Fruit fly (Drosophila melanogaster) whole organism, embryonic: ENCODE results near the gene ninaE.

ENCODE experiments used
- Aef1 ChIP-seq: fragments of 200-800 bp; sonication (Bioruptor generic); IDR thresholded peaks from 3 replicates; pipeline ENCODE4 v1.3.6; 2022; ENCODE audit warnings: missing biosample characterization, missing genetic modification characterization
- BtbVII ChIP-seq: fragments of 200-800 bp; sonication (Bioruptor generic); optimal IDR thresholded peaks from 3 replicates; lab custom pipeline; 2017; ENCODE audit warnings: missing biosample characterization, mild to moderate bottlenecking, missing genetic modification characterization
- CG10654 ChIP-seq: fragments of 200-800 bp; sonication (Bioruptor generic); optimal IDR thresholded peaks from 2 replicates; lab custom pipeline; 2016; ENCODE audit warnings: missing biosample characterization, missing genetic modification characterization
- CG13775 ChIP-seq: fragments of 200-800 bp; sonication (Bioruptor generic); optimal IDR thresholded peaks from 3 replicates; lab custom pipeline; 2017; ENCODE audit warnings: missing biosample characterization, mild to moderate bottlenecking, missing genetic modification characterization
- CG15269 ChIP-seq: fragments of 200-800 bp; sonication (Bioruptor generic); optimal IDR thresholded peaks from 2 replicates; lab custom pipeline; 2018; ENCODE audit warnings: missing biosample characterization, mild to moderate bottlenecking, missing genetic modification characterization, moderate library complexity
- CG18011 ChIP-seq: fragments of 200-800 bp; sonication (Bioruptor generic); optimal IDR thresholded peaks from 2 replicates; lab custom pipeline; 2017; ENCODE audit warnings: missing biosample characterization, missing genetic modification characterization, mild to moderate bottlenecking, moderate library complexity, missing genotype
- CG2129 ChIP-seq: fragments of 200-800 bp; sonication (Bioruptor generic); IDR thresholded peaks from 2 replicates; pipeline ENCODE4 v1.3.6; 2022; ENCODE audit warnings: missing biosample characterization, missing genetic modification characterization; ENCODE audit not compliant: partially characterized antibody
- CG2875 ChIP-seq: fragments of 200-800 bp; sonication (Bioruptor generic); optimal IDR thresholded peaks from 2 replicates; lab custom pipeline; 2017; ENCODE audit warnings: missing biosample characterization, mild to moderate bottlenecking, missing genetic modification characterization, missing genetic modification reagents
- CG3065 ChIP-seq: fragments of 200-800 bp; sonication (Bioruptor generic); optimal IDR thresholded peaks from 2 replicates; lab custom pipeline; 2016; ENCODE audit warnings: missing biosample characterization, missing genetic modification characterization
- CG31441 ChIP-seq: fragments of 200-800 bp; sonication (Bioruptor generic); IDR thresholded peaks from 2 replicates; pipeline ENCODE4 v1.3.6; 2022; ENCODE audit warnings: missing biosample characterization, missing genetic modification characterization
- CG32532 ChIP-seq: fragments of 200-800 bp; sonication (Bioruptor generic); IDR thresholded peaks from 2 replicates; pipeline ENCODE4 v1.3.6; 2022; ENCODE audit warnings: missing biosample characterization, missing genetic modification characterization
- CG4404 ChIP-seq: fragments of 200-800 bp; sonication (Bioruptor generic); IDR thresholded peaks from 2 replicates; pipeline ENCODE4 v1.3.6; 2022; ENCODE audit warnings: missing biosample characterization, missing genetic modification characterization
- CG6175 ChIP-seq: fragments of 200-800 bp; sonication (Bioruptor generic); IDR thresholded peaks from 3 replicates; pipeline ENCODE4 v1.3.6; 2022; ENCODE audit warnings: missing biosample characterization, missing genetic modification characterization
- CG7745 ChIP-seq: fragments of 200-800 bp; sonication (Bioruptor generic); optimal IDR thresholded peaks from 2 replicates; lab custom pipeline; 2018; ENCODE audit warnings: missing biosample characterization, mild to moderate bottlenecking, missing genetic modification characterization, moderate library complexity
- CG9817 ChIP-seq: fragments of 200-800 bp; sonication (Bioruptor generic); optimal IDR thresholded peaks from 2 replicates; lab custom pipeline; 2018; ENCODE audit warnings: missing biosample characterization, mild to moderate bottlenecking, missing genetic modification characterization, moderate library complexity
- CTCF ChIP-seq: fragments of 200-800 bp; sonication (Bioruptor generic); optimal IDR thresholded peaks from 2 replicates; lab custom pipeline; 2017; ENCODE audit warnings: missing biosample characterization, mild to moderate bottlenecking, missing genetic modification characterization, moderate library complexity
- CrebB ChIP-seq: fragments of 200-800 bp; sonication (Bioruptor generic); optimal IDR thresholded peaks from 3 replicates; lab custom pipeline; 2018; ENCODE audit warnings: missing biosample characterization, mild to moderate bottlenecking, missing genetic modification characterization
- D19A ChIP-seq: fragments of 200-800 bp; optimal IDR thresholded peaks from 3 replicates; lab custom pipeline; 2019; ENCODE audit warnings: missing biosample characterization, mild to moderate bottlenecking, missing genetic modification characterization, moderate library complexity
- Deaf1 ChIP-seq: fragments of 200-800 bp; optimal IDR thresholded peaks from 3 replicates; lab custom pipeline; 2019; ENCODE audit warnings: missing biosample characterization, mild to moderate bottlenecking, missing genetic modification characterization, moderate library complexity
- Dip3 ChIP-seq: fragments of 200-800 bp; sonication (Bioruptor generic); optimal IDR thresholded peaks from 3 replicates; lab custom pipeline; 2016; ENCODE audit warnings: missing biosample characterization, missing genetic modification characterization
- Hey ChIP-seq: fragments of 200-800 bp; sonication (Bioruptor generic); optimal IDR thresholded peaks from 3 replicates; lab custom pipeline; 2018; ENCODE audit warnings: missing biosample characterization, mild to moderate bottlenecking, missing genetic modification characterization
- HmgZ ChIP-seq: fragments of 200-800 bp; sonication (Bioruptor generic); optimal IDR thresholded peaks from 2 replicates; lab custom pipeline; 2018; ENCODE audit warnings: missing biosample characterization, mild to moderate bottlenecking, missing genetic modification characterization
- Jarid2 ChIP-seq: fragments of 200-800 bp; sonication (Bioruptor generic); optimal IDR thresholded peaks from 3 replicates; lab custom pipeline; 2017; ENCODE audit warnings: mild to moderate bottlenecking, missing biosample characterization, missing genetic modification reagents, missing genetic modification characterization
- NC2β ChIP-seq: fragments of 200-800 bp; sonication (Bioruptor generic); optimal IDR thresholded peaks from 2 replicates; lab custom pipeline; 2016; ENCODE audit warnings: missing biosample characterization, missing genetic modification characterization
- NFAT ChIP-seq: fragments of 200-800 bp; sonication (Bioruptor generic); IDR thresholded peaks from 2 replicates; pipeline ENCODE4 v1.3.6; 2022; ENCODE audit warnings: missing biosample characterization, missing genetic modification characterization
- Oaz ChIP-seq: fragments of 200-800 bp; sonication (Bioruptor generic); IDR thresholded peaks from 2 replicates; pipeline ENCODE4 v1.3.6; 2022; ENCODE audit warnings: missing biosample characterization, missing genetic modification characterization
- Trl ChIP-seq, 3 experiments: fragments of >200 bp in 2 of 3; fragments of 200-800 bp in 1 of 3; sonication (Bioruptor generic) in 1 of 3; optimal IDR thresholded peaks; 2 replicates in 1 of 3; 3 replicates in 2 of 3; lab custom pipeline; 2016 to 2017; ENCODE audit warnings: missing biosample characterization in 1 of 3, missing genetic modification characterization in 1 of 3
- Usf ChIP-seq: fragments of 200-800 bp; sonication (Bioruptor generic); optimal IDR thresholded peaks from 2 replicates; lab custom pipeline; 2017; ENCODE audit warnings: missing genotype, missing biosample characterization, missing genetic modification characterization
- YL-1 ChIP-seq: fragments of 200-800 bp; sonication (Bioruptor generic); optimal IDR thresholded peaks from 3 replicates; lab custom pipeline; 2017; ENCODE audit warnings: missing biosample characterization, mild to moderate bottlenecking, missing genetic modification characterization
- ato ChIP-seq: fragments of 200-800 bp; sonication (Bioruptor generic); IDR thresholded peaks from 2 replicates; pipeline ENCODE4 v1.3.6; 2022; ENCODE audit warnings: missing biosample characterization, missing genetic modification characterization; ENCODE audit not compliant: partially characterized antibody
- chif ChIP-seq, 2 experiments: fragments of 200-800 bp; sonication (Bioruptor generic); optimal IDR thresholded peaks; 3 replicates each; lab custom pipeline; 2016; ENCODE audit warnings: missing biosample characterization in 2 of 2, missing genetic modification characterization in 2 of 2
- chinmo ChIP-seq: fragments of 200-800 bp; sonication (Bioruptor generic); IDR thresholded peaks from 4 replicates; pipeline ENCODE4 v1.3.6; 2022; ENCODE audit warnings: missing biosample characterization, missing genetic modification characterization; ENCODE audit not compliant: partially characterized antibody
- chn ChIP-seq: fragments of 200-800 bp; sonication (Bioruptor generic); optimal IDR thresholded peaks from 2 replicates; lab custom pipeline; 2016; ENCODE audit warnings: missing biosample characterization, missing genetic modification characterization
- dmrt99B ChIP-seq: fragments of 200-800 bp; sonication (Bioruptor generic); optimal IDR thresholded peaks from 2 replicates; lab custom pipeline; 2018; ENCODE audit warnings: missing biosample characterization, mild to moderate bottlenecking, missing genetic modification characterization, moderate library complexity
- dpn ChIP-seq, 2 experiments: fragments of 200-800 bp; sonication (Bioruptor generic); optimal IDR thresholded peaks; 3 replicates each; lab custom pipeline; 2016; ENCODE audit warnings: missing biosample characterization in 2 of 2, missing genetic modification characterization in 2 of 2
- eve ChIP-seq, 2 experiments: fragments of >200 bp; optimal IDR thresholded peaks; 2 replicates each; lab custom pipeline; 2017; ENCODE audit warnings: missing biosample characterization in 2 of 2, missing genetic modification characterization in 2 of 2
- hkb ChIP-seq, 2 experiments: fragments of 200-800 bp in 1 of 2; fragments of >200 bp in 1 of 2; sonication (Bioruptor generic) in 1 of 2; IDR thresholded peaks in 1 of 2; optimal IDR thresholded peaks in 1 of 2; 2 replicates each; pipeline versions ENCODE4 v1.3.6 to Lab custom; 2017 to 2022; ENCODE audit warnings: missing biosample characterization in 1 of 2, missing genetic modification characterization in 1 of 2
- org-1 ChIP-seq: fragments of 200-800 bp; sonication (Bioruptor generic); optimal IDR thresholded peaks from 2 replicates; lab custom pipeline; 2017; ENCODE audit warnings: missing biosample characterization, missing genetic modification characterization
- pb ChIP-seq: fragments of 200-800 bp; sonication (Bioruptor generic); optimal IDR thresholded peaks from 3 replicates; lab custom pipeline; 2016; ENCODE audit warnings: missing biosample characterization, missing genetic modification characterization
- prd ChIP-seq, 3 experiments: fragments of >200 bp in 2 of 3; fragments of 200-800 bp in 1 of 3; sonication (Bioruptor generic) in 1 of 3; optimal IDR thresholded peaks in 2 of 3; IDR thresholded peaks in 1 of 3; 2 replicates in 2 of 3; 3 replicates in 1 of 3; pipeline versions ENCODE4 v1.3.6 to Lab custom; 2017 to 2022; ENCODE audit warnings: missing biosample characterization in 1 of 3, missing genetic modification characterization in 1 of 3
- sens-2 ChIP-seq: fragments of 200-800 bp; sonication (Bioruptor generic); IDR thresholded peaks from 2 replicates; pipeline ENCODE4 v1.3.6; 2022; ENCODE audit warnings: missing biosample characterization, missing genetic modification characterization
- sna ChIP-seq: fragments of 200-800 bp; sonication (Bioruptor generic); IDR thresholded peaks from 2 replicates; pipeline ENCODE4 v1.3.6; 2022; ENCODE audit warnings: missing biosample characterization, missing genetic modification characterization; ENCODE audit not compliant: partially characterized antibody
- sqz ChIP-seq: fragments of 200-800 bp; sonication (Bioruptor generic); optimal IDR thresholded peaks from 3 replicates; lab custom pipeline; 2018; ENCODE audit warnings: missing biosample characterization, mild to moderate bottlenecking, missing genetic modification characterization
- ssp ChIP-seq: fragments of 200-800 bp; sonication (Bioruptor generic); IDR thresholded peaks from 2 replicates; pipeline ENCODE4 v1.3.6; 2022; ENCODE audit warnings: missing biosample characterization, missing genetic modification characterization
- tio ChIP-seq: fragments of 200-800 bp; sonication (Bioruptor generic); optimal IDR thresholded peaks from 2 replicates; lab custom pipeline; 2017; ENCODE audit warnings: missing biosample characterization, missing genetic modification characterization, inconsistent platforms
- unc-4 ChIP-seq: fragments of 200-800 bp; sonication (Bioruptor generic); IDR thresholded peaks from 2 replicates; pipeline ENCODE4 v1.3.6; 2022; ENCODE audit warnings: missing biosample characterization, missing genetic modification characterization; ENCODE audit not compliant: partially characterized antibody
- vnd ChIP-seq: fragments of 200-800 bp; sonication (Bioruptor generic); IDR thresholded peaks from 3 replicates; pipeline ENCODE4 v1.3.6; 2022; ENCODE audit warnings: missing biosample characterization, missing genetic modification characterization; ENCODE audit not compliant: partially characterized antibody
- zfh1 ChIP-seq: fragments of 200-800 bp; sonication (Bioruptor generic); IDR thresholded peaks from 3 replicates; pipeline ENCODE4 v1.3.6; 2022; ENCODE audit warnings: missing biosample characterization, missing genetic modification characterization

The ninaE gene

DNA sequence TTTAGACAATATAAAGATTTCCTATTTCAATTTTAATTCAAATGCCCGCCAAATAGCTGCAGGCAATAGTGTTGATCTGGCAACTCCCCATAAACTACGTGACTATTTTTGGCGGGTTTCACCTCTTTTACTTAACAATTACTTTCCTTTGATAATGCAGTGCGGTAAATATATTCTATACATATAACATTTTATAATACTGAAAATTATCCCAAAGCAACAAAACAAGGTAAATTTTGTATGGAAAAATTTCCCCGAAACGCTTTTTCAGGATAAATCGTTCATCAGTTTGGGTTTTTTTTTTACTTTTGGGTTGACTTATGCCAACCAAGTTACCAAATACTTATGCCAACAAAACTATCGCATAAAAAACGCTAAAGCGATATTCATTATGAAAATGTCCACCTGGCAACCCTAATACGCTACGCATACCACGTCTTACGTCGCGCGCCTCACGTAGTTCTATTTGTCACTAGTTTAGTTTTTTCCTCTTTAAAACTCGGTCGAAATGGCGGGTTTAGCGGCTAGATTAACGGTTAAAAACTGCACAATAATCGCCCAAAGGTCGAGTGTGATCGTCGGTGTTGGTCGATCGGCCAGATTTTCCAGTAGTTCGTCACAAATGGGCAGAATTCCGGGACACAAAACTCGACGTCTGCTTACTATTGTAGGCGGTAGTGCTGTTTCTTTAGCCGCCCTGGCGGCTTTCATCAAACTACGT is 41.0 kb downstream of the ninaE start, which contains the start of gene MICU3 (continued):
- 0 out of 2 replicates have a peak, but pooled peaks have one; percentile 33 for TF ChIP-seq Oaz (GFP tag; lab: Robert Waterston, UW)
- peak; percentile 23 for TF ChIP-seq CG18011
- TF ChIP-seq Usf (GFP tag; lab: Kevin White, UChicago), result peak; percentile 31
- TF ChIP-seq chinmo (GFP tag; lab: Robert Waterston, UW), result no peak
- TF ChIP-seq CG3065 (GFP tag; lab: Kevin White, UChicago), result peak; percentile 6
- peak; percentile 59 for TF ChIP-seq tio
- TF ChIP-seq unc-4 (GFP tag; lab: Robert Waterston, UW), result peak; percentile 78
- no peak for TF ChIP-seq Jarid2
- TF ChIP-seq prd (optimal IDR thresholded peaks at IDR 0.05; lab: Kevin White, UChicago), result no peak
- TF ChIP-seq prd (GFP tag; IDR thresholded peaks at IDR 0.05; lab: Robert Waterston, UW), result peak; percentile 75; the same call in 2 of the 3 replicates
- peak; percentile 50 for TF ChIP-seq HmgZ
- no peak for TF ChIP-seq CrebB (tag; lab: Kevin White, UChicago)
- peak; percentile 52 for TF ChIP-seq CG10654 (GFP tag; lab: Kevin White, UChicago)
- peak; percentile 64 for TF ChIP-seq CG13775 (GFP tag; lab: Kevin White, UChicago)
- no peak for TF ChIP-seq Deaf1
- TF ChIP-seq NFAT (GFP tag; lab: Robert Waterston, UW), result peak; percentile 79
- TF ChIP-seq CG31441 (GFP tag; lab: Robert Waterston, UW), result peak; percentile 65
- TF ChIP-seq dpn (GFP tag; optimal IDR thresholded peaks at IDR 0.05; lab: Kevin White, UChicago), result peak; percentile 74 to 77
- TF ChIP-seq CG4404 (GFP tag; lab: Robert Waterston, UW), result peak; percentile 48; the same call in 1 of the 2 replicates
- TF ChIP-seq Hey (tag; lab: Kevin White, UChicago), result no peak
- TF ChIP-seq ato, result no peak
- TF ChIP-seq vnd, result peak; percentile 57; the same call in 2 of the 3 replicates
- peak; percentile 59 for TF ChIP-seq sna (GFP tag; lab: Robert Waterston, UW)
- TF ChIP-seq chn (GFP tag; lab: Kevin White, UChicago), result no peak
- no peak for TF ChIP-seq CG6175
- peak; percentile 60 for TF ChIP-seq CG15269 (tag; lab: Kevin White, UChicago)
- TF ChIP-seq D19A (tag; lab: Kevin White, UChicago), result no peak
- no peak for TF ChIP-seq YL-1 (GFP tag; lab: Kevin White, UChicago)
- TF ChIP-seq dmrt99B (tag; lab: Kevin White, UChicago), result no peak
- TF ChIP-seq CG7745 (tag; lab: Kevin White, UChicago), result no peak
- TF ChIP-seq org-1, result no peak
- TF ChIP-seq Trl (optimal IDR thresholded peaks at IDR 0.05; lab: Kevin White, UChicago), result no peak
- TF ChIP-seq Trl (GFP tag; optimal IDR thresholded peaks at IDR 0.05; lab: Kevin White, UChicago), result peak; percentile 57
- no peak for TF ChIP-seq hkb (optimal IDR thresholded peaks at IDR 0.05; lab: Kevin White, UChicago)
- TF ChIP-seq hkb (GFP tag; IDR thresholded peaks at IDR 0.05; lab: Robert Waterston, UW), result no peak
- peak; percentile 53 for TF ChIP-seq CG9817 (tag; lab: Kevin White, UChicago)
- peak; percentile 73 for TF ChIP-seq CG32532 (GFP tag; lab: Robert Waterston, UW)
- TF ChIP-seq CG2875 (GFP tag; lab: Kevin White, UChicago), result no peak
- no peak for TF ChIP-seq Aef1 (GFP tag; lab: Robert Waterston, UW)
- peak; percentile 72; the same call in 2 of the 3 replicates for TF ChIP-seq zfh1 (GFP tag; lab: Robert Waterston, UW)
- TF ChIP-seq pb (GFP tag; lab: Kevin White, UChicago), result peak; percentile 35
- TF ChIP-seq chif (GFP tag; optimal IDR thresholded peaks at IDR 0.05; lab: Kevin White, UChicago), result peak; percentile 35 to 59
- TF ChIP-seq sens-2 (GFP tag; lab: Robert Waterston, UW), result no peak
- TF ChIP-seq ssp (GFP tag; lab: Robert Waterston, UW), result peak; percentile 37; the same call in 1 of the 2 replicates
- TF ChIP-seq NC2β (GFP tag; lab: Kevin White, UChicago), result peak; percentile 27
- peak; percentile 11 for TF ChIP-seq sqz (GFP tag; lab: Kevin White, UChicago)
- TF ChIP-seq eve (GFP tag; optimal IDR thresholded peaks at IDR 0.05; lab: Kevin White, UChicago), result peak in 1 of 2 experiments; percentile 87
- TF ChIP-seq CG2129, result peak; percentile 71
- TF ChIP-seq Dip3 (GFP tag; lab: Kevin White, UChicago), result peak; percentile 41
- TF ChIP-seq BtbVII (GFP tag; lab: Kevin White, UChicago), result no peak
- peak; percentile 27 for TF ChIP-seq CTCF (GFP tag; lab: Kevin White, UChicago)
